Fruit fly (Drosophila melanogaster) whole organism, pupa: ENCODE results near the gene hmw.

Source experiments
- CG10348 ChIP-seq: fragments of 200-800 bp; sonication (Bioruptor generic); IDR thresholded peaks from 2 replicates; pipeline ENCODE4 v1.3.6; 2022; ENCODE audit warnings: missing biosample characterization, missing genetic modification characterization
- CG12605 ChIP-seq: fragments of 200-800 bp; sonication (Bioruptor generic); IDR thresholded peaks from 2 replicates; pipeline ENCODE4 v1.3.6; 2022; ENCODE audit warnings: missing biosample characterization, missing genetic modification characterization
- CG13204 ChIP-seq: fragments of 200-800 bp; sonication (Bioruptor generic); optimal IDR thresholded peaks from 2 replicates; lab custom pipeline; 2018; ENCODE audit warnings: missing biosample characterization, mild to moderate bottlenecking, missing genetic modification characterization, moderate library complexity
- CG14655 ChIP-seq: fragments of 200-800 bp; sonication (Bioruptor generic); optimal IDR thresholded peaks from 3 replicates; lab custom pipeline; 2017; ENCODE audit warnings: mild to moderate bottlenecking, missing biosample characterization, missing genetic modification reagents, missing genetic modification characterization
- CG15710 ChIP-seq: fragments of 200-800 bp; sonication (Bioruptor generic); optimal IDR thresholded peaks from 2 replicates; lab custom pipeline; 2018; ENCODE audit warnings: missing biosample characterization, mild to moderate bottlenecking, missing genetic modification characterization, moderate library complexity
- CG17806 ChIP-seq: fragments of 200-800 bp; sonication (Bioruptor generic); optimal IDR thresholded peaks from 2 replicates; lab custom pipeline; 2018; ENCODE audit warnings: missing biosample characterization, mild to moderate bottlenecking, missing genetic modification characterization, moderate library complexity
- CG32121 ChIP-seq: fragments of 200-800 bp; sonication (Bioruptor generic); IDR thresholded peaks from 2 replicates; pipeline ENCODE4 v1.3.6; 2022; ENCODE audit warnings: missing biosample characterization, missing genetic modification characterization
- CG34367 ChIP-seq: fragments of 200-800 bp; sonication (Bioruptor generic); optimal IDR thresholded peaks from 2 replicates; lab custom pipeline; 2018; ENCODE audit warnings: missing biosample characterization, mild to moderate bottlenecking, missing genetic modification characterization
- CG4496 ChIP-seq: fragments of 200-800 bp; sonication (Bioruptor generic); IDR thresholded peaks from 3 replicates; pipeline ENCODE4 v1.3.6; 2022; ENCODE audit warnings: missing biosample characterization, missing genetic modification characterization
- CG8159 ChIP-seq: fragments of 200-800 bp; sonication (Bioruptor generic); optimal IDR thresholded peaks from 3 replicates; lab custom pipeline; 2018; ENCODE audit warnings: missing biosample characterization, mild to moderate bottlenecking, missing genetic modification characterization, moderate library complexity
- CG8301 ChIP-seq: fragments of 200-800 bp; sonication (Bioruptor generic); optimal IDR thresholded peaks from 2 replicates; lab custom pipeline; 2018; ENCODE audit warnings: missing biosample characterization, mild to moderate bottlenecking, missing genetic modification characterization
- CG9948 ChIP-seq: fragments of 200-800 bp; sonication (Bioruptor generic); optimal IDR thresholded peaks from 2 replicates; lab custom pipeline; 2018; ENCODE audit warnings: missing biosample characterization, mild to moderate bottlenecking, missing genetic modification characterization, moderate library complexity
- D1 ChIP-seq: fragments of 200-800 bp; sonication (Bioruptor generic); optimal IDR thresholded peaks from 2 replicates; lab custom pipeline; 2018; ENCODE audit warnings: missing biosample characterization, mild to moderate bottlenecking, missing genetic modification characterization, moderate library complexity
- EcR ChIP-seq: fragments of 200-800 bp; sonication (Bioruptor generic); optimal IDR thresholded peaks from 3 replicates; lab custom pipeline; 2019; ENCODE audit warnings: missing biosample characterization, missing genetic modification characterization, mild to moderate bottlenecking, moderate library complexity, missing genetic modification reagents
- Ets98B ChIP-seq: fragments of 200-800 bp; sonication (Bioruptor generic); IDR thresholded peaks from 2 replicates; pipeline ENCODE4 v1.3.6; 2022; ENCODE audit warnings: missing biosample characterization, missing genetic modification characterization
- Pif1A ChIP-seq: fragments of 200-800 bp; sonication (Bioruptor generic); optimal IDR thresholded peaks from 3 replicates; lab custom pipeline; 2016; ENCODE audit warnings: missing biosample characterization, missing genetic modification characterization
- Pif1B ChIP-seq: fragments of 200-800 bp; sonication (Bioruptor generic); optimal IDR thresholded peaks from 3 replicates; lab custom pipeline; 2016; ENCODE audit warnings: missing biosample characterization, missing genetic modification characterization
- Snoo ChIP-seq: fragments of 200-800 bp; sonication (Bioruptor generic); optimal IDR thresholded peaks from 3 replicates; lab custom pipeline; 2017; ENCODE audit warnings: missing biosample characterization, mild to moderate bottlenecking, missing genetic modification characterization, inconsistent platforms
- fd96Ca ChIP-seq: fragments of 200-800 bp; sonication (Bioruptor generic); IDR thresholded peaks from 3 replicates; pipeline ENCODE4 v1.3.6; 2022; ENCODE audit warnings: missing biosample characterization, missing genetic modification characterization
- gl ChIP-seq: fragments of 200-800 bp; sonication (Bioruptor generic); optimal IDR thresholded peaks from 2 replicates; lab custom pipeline; 2018; ENCODE audit warnings: missing biosample characterization, mild to moderate bottlenecking, missing genetic modification characterization
- rn ChIP-seq: fragments of 200-800 bp; sonication (Bioruptor generic); IDR thresholded peaks from 2 replicates; pipeline ENCODE4 v1.3.6; 2022; ENCODE audit warnings: missing biosample characterization, missing genetic modification characterization

hmw gene

dm6 chr3R:18360630-18361260 is 1.0 kb upstream of the hmw start, which contains the start of gene CG15803:
Gene CG15803, minus strand, starts transcription at chr3R:18360728.
- no peak for TF ChIP-seq EcR
- TF ChIP-seq CG10348 (GFP tag; lab: Robert Waterston, UW) = no peak
- TF ChIP-seq CG15710 (tag; lab: Kevin White, UChicago) = no peak
- no peak for TF ChIP-seq Snoo (tag; lab: Kevin White, UChicago)
- TF ChIP-seq CG4496 = 0 out of 3 replicates have a peak, but pooled peaks have one; percentile 32
- no peak for TF ChIP-seq Ets98B (GFP tag; lab: Robert Waterston, UW)
- no peak for TF ChIP-seq CG12605 (GFP tag; lab: Robert Waterston, UW)
- no peak for TF ChIP-seq CG14655
- peak; percentile 4 for TF ChIP-seq CG13204
- TF ChIP-seq Pif1A (GFP tag; lab: Kevin White, UChicago) = no peak
- TF ChIP-seq D1 (tag; lab: Kevin White, UChicago) = no peak
- no peak for TF ChIP-seq CG8159 (tag; lab: Kevin White, UChicago)
- no peak for TF ChIP-seq CG9948 (tag; lab: Kevin White, UChicago)
- TF ChIP-seq CG17806 (tag; lab: Kevin White, UChicago) = no peak

DNA sequence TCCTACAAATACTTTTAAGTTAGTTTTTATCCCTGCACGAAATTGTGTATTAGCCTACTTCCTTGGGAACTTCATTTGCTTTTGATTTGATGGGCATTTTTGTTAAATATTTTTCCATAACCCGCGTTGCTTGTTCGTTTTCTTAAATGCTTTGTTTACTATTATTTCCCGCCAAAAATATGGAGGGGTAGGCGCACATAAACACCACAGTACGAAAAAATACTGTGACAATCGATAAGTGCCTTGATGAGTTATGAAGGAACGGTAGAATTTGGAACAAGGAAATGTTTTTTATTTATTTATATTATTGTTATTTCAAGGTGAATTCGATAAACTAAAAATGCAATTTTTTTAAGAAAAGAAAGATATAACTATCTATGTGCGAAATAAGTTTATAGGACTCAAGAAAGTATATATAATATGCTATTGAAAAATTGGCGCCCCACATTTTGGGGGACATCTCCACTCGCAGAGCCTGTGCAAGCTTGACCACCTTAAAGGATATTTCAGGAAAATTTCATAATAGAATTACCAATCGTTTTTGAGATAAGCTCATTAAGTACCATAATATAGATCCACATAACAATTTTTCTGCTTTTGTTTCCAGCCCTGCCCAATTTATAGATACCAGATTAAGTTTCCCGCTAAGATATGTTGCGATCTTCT is 4.3 kb downstream of the hmw start, which contains the start of the genes WRNexo and Nup43:
TSS of gene WRNexo (minus strand) at position 185 of the 666 bp plus-strand sequence.
TSS of gene Nup43 (plus strand) at position 661 of the 666 bp plus-strand sequence.
- TF ChIP-seq CG34367 (no peak), CG12605 (GFP tag; lab: Robert Waterston, UW) (no peak), fd96Ca (0 out of 3 replicates have a peak, but pooled peaks have one; percentile 29), Snoo (tag; lab: Kevin White, UChicago) (no peak), CG8159 (tag; lab: Kevin White, UChicago) (peak; percentile 45), CG13204 (no peak), CG15710 (tag; lab: Kevin White, UChicago) (peak; percentile 45), CG10348 (GFP tag; lab: Robert Waterston, UW) (no peak), CG17806 (tag; lab: Kevin White, UChicago) (peak; percentile 20), CG14655 (peak; percentile 47), rn (GFP tag; lab: Robert Waterston, UW) (no peak), D1 (tag; lab: Kevin White, UChicago) (no peak)

dm6 chr3R:18366644-18366985 is 4.8 kb downstream of the hmw start:
- TF ChIP-seq CG12605 (GFP tag; lab: Robert Waterston, UW) = no peak
- TF ChIP-seq fd96Ca = 0 out of 3 replicates have a peak, but pooled peaks have one; percentile 1

dm6 chr3R:18368595-18368994 is 6.8 kb downstream of the hmw start:
- TF ChIP-seq Ets98B (GFP tag; lab: Robert Waterston, UW) (no peak), CG15710 (tag; lab: Kevin White, UChicago) (no peak), CG13204 (no peak), fd96Ca (no peak), CG32121 (GFP tag; lab: Robert Waterston, UW) (no peak), CG10348 (GFP tag; lab: Robert Waterston, UW) (no peak), CG12605 (GFP tag; lab: Robert Waterston, UW) (no peak), Snoo (tag; lab: Kevin White, UChicago) (no peak), Pif1B (GFP tag; lab: Kevin White, UChicago) (no peak), CG8159 (tag; lab: Kevin White, UChicago) (no peak), EcR (no peak), D1 (tag; lab: Kevin White, UChicago) (no peak)

dm6 chr3R:18371346-18371745 is 9.6 kb downstream of the hmw start:
- TF ChIP-seq fd96Ca (peak; percentile 64; the same call in 2 of the 3 replicates), Ets98B (GFP tag; lab: Robert Waterston, UW) (peak; percentile 49), CG4496 (peak; percentile 62; the same call in 2 of the 3 replicates), rn (GFP tag; lab: Robert Waterston, UW) (no peak), Pif1B (GFP tag; lab: Kevin White, UChicago) (no peak), CG10348 (GFP tag; lab: Robert Waterston, UW) (no peak), CG14655 (no peak), CG8159 (tag; lab: Kevin White, UChicago) (no peak), CG8301 (tag; lab: Kevin White, UChicago) (no peak), D1 (tag; lab: Kevin White, UChicago) (no peak), CG17806 (tag; lab: Kevin White, UChicago) (no peak), CG34367 (peak; percentile 5), gl (tag; lab: Kevin White, UChicago) (peak; percentile 68), CG15710 (tag; lab: Kevin White, UChicago) (no peak), CG32121 (GFP tag; lab: Robert Waterston, UW) (peak; percentile 66), Pif1A (GFP tag; lab: Kevin White, UChicago) (peak; percentile 36), CG13204 (no peak), EcR (no peak), CG9948 (tag; lab: Kevin White, UChicago) (no peak), Snoo (tag; lab: Kevin White, UChicago) (no peak), CG12605 (GFP tag; lab: Robert Waterston, UW) (peak; percentile 80)
